Fruit fly (Drosophila melanogaster): ENCODE results near the gene CG31087.

Gene CG31087

DNA sequence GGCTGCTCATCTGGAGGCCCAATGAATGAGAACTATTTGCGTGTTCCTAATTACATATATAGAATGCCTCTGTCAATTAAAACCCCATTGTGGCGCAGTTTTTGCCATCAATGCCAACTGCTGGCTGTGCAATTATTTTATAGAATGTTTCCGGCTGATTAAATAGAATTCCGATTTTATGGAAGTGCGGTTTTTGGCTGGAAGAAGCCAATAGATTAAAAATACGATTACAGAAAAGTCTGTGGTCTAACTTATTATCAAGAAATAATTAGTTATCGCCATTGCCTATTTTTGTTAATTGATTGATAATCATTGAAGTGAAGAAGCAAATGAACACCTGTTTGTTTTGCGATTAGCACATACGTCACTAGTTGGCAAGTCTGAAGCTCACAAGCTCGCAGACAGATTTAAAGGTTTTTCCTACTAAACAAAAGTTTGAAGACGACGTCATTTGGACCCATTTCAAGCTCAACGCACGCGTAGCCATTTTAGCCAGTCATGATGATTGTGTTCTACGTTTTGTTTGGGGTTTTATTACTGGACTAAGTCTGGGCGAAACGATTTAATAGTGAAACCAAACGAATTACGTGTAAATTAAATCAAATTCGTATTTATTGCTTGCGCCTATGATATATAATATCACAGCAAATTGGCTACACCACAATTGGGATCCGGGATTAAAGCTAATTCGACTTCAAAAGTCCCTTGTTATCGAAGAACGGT lies 7.7 kb downstream of the CG31087 start:
- TF ChIP-seq vri (GFP tag; optimal IDR thresholded peaks at IDR 0.05) (peak; percentile 26), pdm3 (GFP tag; optimal IDR thresholded peaks at IDR 0.05) (no peak), fkh (GFP tag; optimal IDR thresholded peaks at IDR 0.05) (peak; percentile 56)

DNA sequence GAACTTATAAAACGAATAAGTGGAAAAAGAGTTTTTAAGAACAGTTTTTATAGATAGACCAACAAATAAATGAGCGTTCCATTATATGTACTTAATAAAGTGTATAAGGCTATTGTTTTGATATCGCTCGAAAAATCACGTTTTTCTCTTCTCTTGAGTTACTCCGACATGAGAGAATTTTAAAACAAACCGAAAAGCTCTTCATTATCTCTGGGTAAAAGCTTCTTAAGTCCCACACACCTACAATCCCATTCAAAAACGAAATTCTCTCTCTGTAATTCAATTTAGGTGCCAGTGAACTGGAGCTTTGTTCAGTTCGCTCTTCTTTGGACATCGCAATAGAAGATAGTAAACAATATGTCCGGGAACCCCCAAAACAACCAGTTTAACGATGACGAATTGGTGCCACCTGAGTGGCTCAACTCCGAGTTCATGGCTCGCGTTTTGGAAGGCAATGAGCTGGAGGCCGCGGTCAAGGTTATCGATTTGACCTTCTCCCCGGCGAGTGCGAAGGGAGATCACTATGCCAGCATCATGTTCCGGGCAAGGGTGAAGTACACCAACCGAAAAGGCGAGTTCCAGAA lies 9.7 kb downstream of the CG31087 start, which contains the start of gene CG31436:
CG31436 (plus strand) TSS at position 281 of the 584 bp plus-strand sequence.
- TF ChIP-seq svp (GFP tag): peak; percentile 97
- TF ChIP-seq salr (GFP tag; optimal IDR thresholded peaks at IDR 0.05): no peak
- no peak for TF ChIP-seq Ets96B (tag; optimal IDR thresholded peaks at IDR 0.05)
- no peak for TF ChIP-seq Hr39 (GFP tag; optimal IDR thresholded peaks at IDR 0.05)
- TF ChIP-seq CG3919 (GFP tag; optimal IDR thresholded peaks at IDR 0.05): no peak
- TF ChIP-seq fkh (GFP tag; optimal IDR thresholded peaks at IDR 0.05): peak; percentile 45
- no peak for TF ChIP-seq pdm3 (GFP tag; optimal IDR thresholded peaks at IDR 0.05)
- no peak for TF ChIP-seq achi (GFP tag; optimal IDR thresholded peaks at IDR 0.05)
- no peak for TF ChIP-seq topi (GFP tag; optimal IDR thresholded peaks at IDR 0.05)
- TF ChIP-seq CG9139 (GFP tag; optimal IDR thresholded peaks at IDR 0.05): no peak
- no peak for TF ChIP-seq CG34406 (GFP tag; optimal IDR thresholded peaks at IDR 0.05)
- TF ChIP-seq CG32006 (GFP tag; optimal IDR thresholded peaks at IDR 0.05): no peak
- no peak for TF ChIP-seq fd59A (GFP tag; optimal IDR thresholded peaks at IDR 0.05)
- no peak for TF ChIP-seq Sox102F (GFP tag; optimal IDR thresholded peaks at IDR 0.05)
- TF ChIP-seq eg (GFP tag; IDR thresholded peaks at IDR 0.05): no peak
- no peak for TF ChIP-seq cyc (GFP tag; optimal IDR thresholded peaks at IDR 0.05)
- TF ChIP-seq Met (GFP tag; optimal IDR thresholded peaks at IDR 0.05): no peak

- TF ChIP-seq Lpt (GFP tag; optimal IDR thresholded peaks at IDR 0.05) (no peak), CG4318 (GFP tag; optimal IDR thresholded peaks at IDR 0.05) (no peak)
These were observed 11.4 kb downstream of the CG31087 start, which contains the start of gene CG31370 for dm6 chr3R:25302239-25302638. Gene CG31370 (plus strand): TSS chr3R:25302464.

dm6 chr3R:25300575-25300974 lies 13.1 kb downstream of the CG31087 start, which contains the start of gene CG13659:
Gene CG13659 (plus strand): TSS chr3R:25300891.
- TF ChIP-seq Eip93F (GFP tag; optimal IDR thresholded peaks at IDR 0.05): no peak
- TF ChIP-seq cyc (GFP tag; optimal IDR thresholded peaks at IDR 0.05): no peak
- TF ChIP-seq Ets21C (GFP tag; optimal IDR thresholded peaks at IDR 0.05): no peak
- TF ChIP-seq CG11762 (GFP tag; optimal IDR thresholded peaks at IDR 0.05; ENCODE audit: insufficient read depth): no peak
- TF ChIP-seq svp (GFP tag): no peak
- peak; percentile 3 for TF ChIP-seq vri (GFP tag; optimal IDR thresholded peaks at IDR 0.05)
- no peak for TF ChIP-seq CG3032 (tag; optimal IDR thresholded peaks at IDR 0.05)

dm6 chr3R:25299507-25299964 lies 14.1 kb downstream of the CG31087 start, which contains the start of gene CG31288:
Gene CG31288 (minus strand): TSS chr3R:25299557.
- TF ChIP-seq fd59A (GFP tag; optimal IDR thresholded peaks at IDR 0.05): no peak
- no peak for TF ChIP-seq vri (GFP tag; optimal IDR thresholded peaks at IDR 0.05)
- no peak for TF ChIP-seq Sox102F (GFP tag; optimal IDR thresholded peaks at IDR 0.05)
- TF ChIP-seq CG11902 (GFP tag; optimal IDR thresholded peaks at IDR 0.05): no peak
- no peak for TF ChIP-seq achi (GFP tag; optimal IDR thresholded peaks at IDR 0.05)
- TF ChIP-seq CG10631 (GFP tag; optimal IDR thresholded peaks at IDR 0.05): no peak
- no peak for TF ChIP-seq CG16779 (tag; optimal IDR thresholded peaks at IDR 0.05)
- TF ChIP-seq salr (GFP tag; optimal IDR thresholded peaks at IDR 0.05): no peak
- no peak for TF ChIP-seq CG11762 (GFP tag; optimal IDR thresholded peaks at IDR 0.05; ENCODE audit: insufficient read depth)

DNA sequence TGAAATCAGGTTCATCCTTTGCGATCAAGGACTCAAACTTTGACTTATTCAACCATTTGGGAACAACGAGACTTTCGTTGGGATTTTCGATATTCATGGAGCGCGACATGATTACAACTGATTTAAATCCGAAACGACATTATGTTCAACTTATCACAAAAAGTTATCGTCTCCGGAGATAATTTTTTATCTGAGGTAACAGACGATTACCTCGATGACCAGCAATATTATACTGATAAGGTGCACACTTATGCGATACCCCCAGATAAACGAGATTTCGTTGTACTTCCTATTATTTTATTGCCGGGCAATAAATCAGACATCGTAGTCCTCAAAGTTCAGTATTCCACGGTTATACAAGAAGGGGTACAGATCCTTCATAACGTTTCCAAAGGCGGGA lies 16.0 kb downstream of the CG31087 start, which contains the start of gene CG31097:
CG31097 (minus strand) TSS at position 101 of the 400 bp plus-strand sequence.
- no peak for TF ChIP-seq CG11762 (GFP tag; optimal IDR thresholded peaks at IDR 0.05; ENCODE audit: insufficient read depth)
- TF ChIP-seq CG32006 (GFP tag; optimal IDR thresholded peaks at IDR 0.05): no peak
- TF ChIP-seq CG9139 (GFP tag; optimal IDR thresholded peaks at IDR 0.05): no peak
- no peak for TF ChIP-seq fd85E (GFP tag; optimal IDR thresholded peaks at IDR 0.05)
- no peak for TF ChIP-seq dac (GFP tag; optimal IDR thresholded peaks at IDR 0.05)
- TF ChIP-seq svp (GFP tag): no peak
- TF ChIP-seq CG6276 (GFP tag; optimal IDR thresholded peaks at IDR 0.05): no peak
- TF ChIP-seq pdm3 (GFP tag; optimal IDR thresholded peaks at IDR 0.05): no peak
- no peak for TF ChIP-seq CG10669 (GFP tag; optimal IDR thresholded peaks at IDR 0.05)
- TF ChIP-seq cyc (GFP tag; optimal IDR thresholded peaks at IDR 0.05): no peak
- TF ChIP-seq CG3919 (GFP tag; optimal IDR thresholded peaks at IDR 0.05): no peak
- no peak for TF ChIP-seq acj6 (GFP tag; optimal IDR thresholded peaks at IDR 0.05)
- TF ChIP-seq CG4318 (GFP tag; optimal IDR thresholded peaks at IDR 0.05): no peak
- TF ChIP-seq salr (GFP tag; optimal IDR thresholded peaks at IDR 0.05): no peak
- no peak for TF ChIP-seq fkh (GFP tag; optimal IDR thresholded peaks at IDR 0.05)
- no peak for TF ChIP-seq Sox15 (GFP tag; optimal IDR thresholded peaks at IDR 0.05)
- TF ChIP-seq CG11294 (GFP tag; IDR thresholded peaks at IDR 0.05): no peak
- no peak for TF ChIP-seq dsx (GFP tag; optimal IDR thresholded peaks at IDR 0.05; ENCODE audit: poor library complexity, severe bottlenecking)
- no peak for TF ChIP-seq net (GFP tag; optimal IDR thresholded peaks at IDR 0.05)
- no peak for TF ChIP-seq Ets96B (tag; optimal IDR thresholded peaks at IDR 0.05)

All from whole organism, prepupa.